Worm (Caenorhabditis elegans) whole organism, L1 larva: ENCODE results near the gene F55B11.7.
A peak's percentile ranks its signal among the peaks of the same experiment; 100 is the strongest.

Source experiments
- C16A3.4 ChIP-seq: fragments of 150-350 bp; optimal IDR thresholded peaks from 2 replicates; lab custom pipeline; 2014; ENCODE audit warnings: missing biosample characterization, missing genetic modification characterization
- C34B4.2 ChIP-seq: sonication (generic microtip); optimal IDR thresholded peaks from 2 replicates; lab custom pipeline; 2017; ENCODE audit warnings: mild to moderate bottlenecking, missing genetic modification characterization, missing compliant biosample characterization
- F16B12.6 ChIP-seq: fragments of 150-350 bp; optimal IDR thresholded peaks from 2 replicates; lab custom pipeline; 2014; ENCODE audit warnings: missing biosample characterization, missing genetic modification characterization
- Y116A8C.19 ChIP-seq: sonication (generic microtip); optimal IDR thresholded peaks from 2 replicates; lab custom pipeline; 2016; ENCODE audit warnings: missing compliant biosample characterization, missing genetic modification characterization, borderline replicate concordance
- alr-1 ChIP-seq: fragments of 200-800 bp; sonication (Bioruptor generic); optimal IDR thresholded peaks from 2 replicates; lab custom pipeline; 2018; ENCODE audit warnings: borderline replicate concordance, mild to moderate bottlenecking, missing genetic modification characterization, missing compliant biosample characterization
- aly-2 ChIP-seq: fragments of 150-350 bp; optimal IDR thresholded peaks from 2 replicates; lab custom pipeline; 2014; ENCODE audit warnings: missing biosample characterization, missing genetic modification characterization
- ama-1 ChIP-seq: fragments of 150-350 bp; optimal IDR thresholded peaks from 2 replicates; lab custom pipeline; 2014
- ceh-88 ChIP-seq: fragments of 200-800 bp; sonication (Bioruptor generic); IDR thresholded peaks from 2 replicates; pipeline ENCODE4 v1.3.6; 2022; ENCODE audit warnings: missing genetic modification characterization, missing compliant biosample characterization
- ceh-90 ChIP-seq: sonication (generic microtip); optimal IDR thresholded peaks from 2 replicates; lab custom pipeline; 2016; ENCODE audit warnings: missing genetic modification characterization, missing compliant biosample characterization
- efl-3 ChIP-seq: fragments of 200-800 bp; sonication (Bioruptor generic); optimal IDR thresholded peaks from 2 replicates; lab custom pipeline; 2018; ENCODE audit warnings: mild to moderate bottlenecking, missing genetic modification characterization, missing compliant biosample characterization
- egl-27 ChIP-seq, 2 experiments: fragments of 150-350 bp in 1 of 2; sonication (generic microtip); optimal IDR thresholded peaks; 3 replicates each; lab custom pipeline; 2017 to 2018; ENCODE audit warnings: missing biosample characterization in 2 of 2, missing genetic modification characterization in 2 of 2, missing genetic modification reagents in 2 of 2
- elt-2 ChIP-seq: sonication (generic microtip); optimal IDR thresholded peaks from 2 replicates; lab custom pipeline; 2016; ENCODE audit warnings: missing genetic modification characterization, mild to moderate bottlenecking, inconsistent platforms, missing compliant biosample characterization, missing genetic modification reagents
- ets-5 ChIP-seq: fragments of 200-800 bp; sonication (Bioruptor generic); IDR thresholded peaks from 2 replicates; pipeline ENCODE4 v1.3.6; 2022; ENCODE audit warnings: missing genetic modification characterization, missing compliant biosample characterization
- fkh-10 ChIP-seq: sonication (generic microtip); optimal IDR thresholded peaks from 2 replicates; lab custom pipeline; 2017; ENCODE audit warnings: missing biosample characterization, missing genetic modification reagents, missing genetic modification characterization
- fos-1 ChIP-seq: fragments of 150-350 bp; optimal IDR thresholded peaks from 2 replicates; lab custom pipeline; 2014; ENCODE audit warnings: missing biosample characterization, missing genetic modification characterization
- grh-1 ChIP-seq: fragments of 200-800 bp; sonication (Bioruptor generic); IDR thresholded peaks from 2 replicates; pipeline ENCODE4 v1.3.6; 2022; ENCODE audit warnings: missing genetic modification reagents, missing genetic modification characterization, missing compliant biosample characterization
- hlh-4 ChIP-seq: sonication (generic microtip); optimal IDR thresholded peaks from 2 replicates; lab custom pipeline; 2016; ENCODE audit warnings: mild to moderate bottlenecking, missing genetic modification characterization, missing compliant biosample characterization
- hpl-2 ChIP-seq: fragments of 150-350 bp; optimal IDR thresholded peaks from 2 replicates; lab custom pipeline; 2014; ENCODE audit warnings: missing biosample characterization, missing genetic modification reagents, missing genetic modification characterization
- irx-1 ChIP-seq: sonication (generic microtip); optimal IDR thresholded peaks from 2 replicates; lab custom pipeline; 2016; ENCODE audit warnings: missing genetic modification characterization, missing compliant biosample characterization
- isw-1 ChIP-seq: fragments of 200-800 bp; sonication (Bioruptor generic); IDR thresholded peaks from 2 replicates; pipeline ENCODE4 v1.3.6; 2022; ENCODE audit warnings: missing genetic modification characterization, missing compliant biosample characterization
- jun-1 ChIP-seq: fragments of 150-350 bp; optimal IDR thresholded peaks from 2 replicates; lab custom pipeline; 2014; ENCODE audit warnings: missing biosample characterization, missing genetic modification reagents, missing genetic modification characterization
- lin-14 ChIP-seq: fragments of 200-800 bp; sonication (Bioruptor generic); optimal IDR thresholded peaks from 2 replicates; lab custom pipeline; 2018; ENCODE audit warnings: mild to moderate bottlenecking, missing genetic modification characterization, moderate library complexity, missing compliant biosample characterization
- lin-15B ChIP-seq: fragments of 150-350 bp; sonication (generic microtip); optimal IDR thresholded peaks from 3 replicates; lab custom pipeline; 2014; ENCODE audit warnings: missing biosample characterization, missing genetic modification characterization
- lin-39 ChIP-seq: fragments of 150-350 bp; optimal IDR thresholded peaks from 2 replicates; lab custom pipeline; 2014; ENCODE audit warnings: missing biosample characterization, missing genetic modification reagents, missing genetic modification characterization
- lir-3 ChIP-seq: sonication (generic microtip); optimal IDR thresholded peaks from 2 replicates; lab custom pipeline; 2016; ENCODE audit warnings: mild to moderate bottlenecking, missing genetic modification characterization, moderate library complexity, missing compliant biosample characterization; ENCODE audit not compliant: poor library complexity
- lsy-2 ChIP-seq, 2 experiments: fragments of 150-350 bp; optimal IDR thresholded peaks; 2 replicates each; lab custom pipeline; 2014; ENCODE audit warnings: missing biosample characterization in 2 of 2, missing genetic modification characterization in 2 of 2
- mab-9 ChIP-seq: fragments of 200-800 bp; sonication (Bioruptor generic); IDR thresholded peaks from 2 replicates; pipeline ENCODE4 v1.3.6; 2022; ENCODE audit warnings: missing genetic modification reagents, missing genetic modification characterization, missing compliant biosample characterization
- mef-2 ChIP-seq: fragments of 150-350 bp; optimal IDR thresholded peaks from 2 replicates; lab custom pipeline; 2014; ENCODE audit warnings: missing biosample characterization, missing genetic modification characterization
- mep-1 ChIP-seq: fragments of 150-350 bp; optimal IDR thresholded peaks from 2 replicates; lab custom pipeline; 2014; ENCODE audit warnings: missing biosample characterization, missing genetic modification characterization
- nhr-11 ChIP-seq: fragments of 150-350 bp; optimal IDR thresholded peaks from 2 replicates; lab custom pipeline; 2014; ENCODE audit warnings: missing biosample characterization, missing genetic modification characterization
- nhr-12 ChIP-seq: sonication (generic microtip); optimal IDR thresholded peaks from 2 replicates; lab custom pipeline; 2017; ENCODE audit warnings: missing biosample characterization, missing genetic modification characterization
- nhr-19 ChIP-seq: fragments of 200-800 bp; sonication (Bioruptor generic); conservative IDR thresholded peaks from 2 replicates; pipeline ENCODE4 v1.3.6; 2022; ENCODE audit warnings: missing genetic modification characterization, missing compliant biosample characterization
- nhr-20 ChIP-seq: sonication (generic microtip); optimal IDR thresholded peaks from 2 replicates; lab custom pipeline; 2016; ENCODE audit warnings: mild to moderate bottlenecking, missing genetic modification characterization, missing compliant biosample characterization
- nhr-237 ChIP-seq: fragments of 150-350 bp; optimal IDR thresholded peaks from 2 replicates; lab custom pipeline; 2014; ENCODE audit warnings: missing biosample characterization, missing genetic modification characterization
- nhr-28 ChIP-seq: fragments of 150-350 bp; optimal IDR thresholded peaks from 2 replicates; lab custom pipeline; 2014; ENCODE audit warnings: missing biosample characterization, missing genetic modification characterization
- nhr-47 ChIP-seq: sonication (generic microtip); optimal IDR thresholded peaks from 2 replicates; lab custom pipeline; 2016; ENCODE audit warnings: mild to moderate bottlenecking, missing genetic modification characterization, moderate library complexity, missing compliant biosample characterization
- nhr-71 ChIP-seq: sonication (generic microtip); optimal IDR thresholded peaks from 2 replicates; lab custom pipeline; 2016; ENCODE audit warnings: mild to moderate bottlenecking, missing genetic modification characterization, moderate library complexity, missing compliant biosample characterization
- nhr-76 ChIP-seq: sonication (generic microtip); optimal IDR thresholded peaks from 2 replicates; lab custom pipeline; 2017; ENCODE audit warnings: missing biosample characterization, missing genetic modification characterization
- nhr-77 ChIP-seq: fragments of 150-350 bp; optimal IDR thresholded peaks from 2 replicates; lab custom pipeline; 2014; ENCODE audit warnings: missing biosample characterization, missing genetic modification characterization
- nhr-84 ChIP-seq: sonication (generic microtip); optimal IDR thresholded peaks from 2 replicates; lab custom pipeline; 2017; ENCODE audit warnings: missing biosample characterization, missing genetic modification characterization
- nhr-90 ChIP-seq: sonication (generic microtip); optimal IDR thresholded peaks from 2 replicates; lab custom pipeline; 2016; ENCODE audit warnings: mild to moderate bottlenecking, missing genetic modification characterization, missing compliant biosample characterization; ENCODE audit not compliant: poor library complexity
- pax-3 ChIP-seq: fragments of 200-800 bp; sonication (Bioruptor generic); optimal IDR thresholded peaks from 2 replicates; lab custom pipeline; 2018; ENCODE audit warnings: mild to moderate bottlenecking, missing genetic modification characterization, moderate library complexity, missing compliant biosample characterization
- rnt-1 ChIP-seq: sonication (generic microtip); optimal IDR thresholded peaks from 2 replicates; lab custom pipeline; 2016; ENCODE audit warnings: mild to moderate bottlenecking, missing genetic modification characterization, moderate library complexity, missing compliant biosample characterization
- skn-1 ChIP-seq: fragments of 150-350 bp; optimal IDR thresholded peaks from 2 replicates; lab custom pipeline; 2014; ENCODE audit warnings: missing biosample characterization, missing genetic modification characterization
- sox-4 ChIP-seq: sonication (generic microtip); optimal IDR thresholded peaks from 2 replicates; lab custom pipeline; 2016; ENCODE audit warnings: missing genetic modification characterization, missing compliant biosample characterization
- sup-37 ChIP-seq: fragments of 200-800 bp; sonication (Bioruptor generic); optimal IDR thresholded peaks from 2 replicates; lab custom pipeline; 2018; ENCODE audit warnings: mild to moderate bottlenecking, missing genetic modification characterization, missing compliant biosample characterization
- swsn-7 ChIP-seq: sonication (generic microtip); optimal IDR thresholded peaks from 2 replicates; lab custom pipeline; 2016; ENCODE audit warnings: missing genetic modification characterization, missing compliant biosample characterization
- tlp-1 ChIP-seq: fragments of 150-350 bp; optimal IDR thresholded peaks from 2 replicates; lab custom pipeline; 2014; ENCODE audit warnings: missing biosample characterization, missing genetic modification characterization
- unc-30 ChIP-seq: sonication (generic microtip); optimal IDR thresholded peaks from 2 replicates; lab custom pipeline; 2017; ENCODE audit warnings: missing biosample characterization, missing genetic modification characterization
- unc-86 ChIP-seq: sonication (generic microtip); optimal IDR thresholded peaks from 2 replicates; lab custom pipeline; 2016; ENCODE audit warnings: missing genetic modification characterization, missing compliant biosample characterization
- unc-98 ChIP-seq: fragments of 200-800 bp; sonication (Bioruptor generic); IDR thresholded peaks from 2 replicates; pipeline ENCODE4 v1.3.6; 2022; ENCODE audit warnings: missing genetic modification characterization, missing compliant biosample characterization
- vab-15 ChIP-seq: sonication (generic microtip); optimal IDR thresholded peaks from 2 replicates; lab custom pipeline; 2017; ENCODE audit warnings: missing genotype, mild to moderate bottlenecking, missing genetic modification characterization, missing compliant biosample characterization
- ztf-11 ChIP-seq, 2 experiments: sonication (generic microtip); optimal IDR thresholded peaks; 2 replicates each; lab custom pipeline; 2016 to 2017; ENCODE audit warnings: missing genetic modification characterization in 2 of 2, missing biosample characterization in 1 of 2, missing compliant biosample characterization in 1 of 2
- ztf-4 ChIP-seq: fragments of 150-350 bp; optimal IDR thresholded peaks from 2 replicates; lab custom pipeline; 2014; ENCODE audit warnings: missing biosample characterization, missing genetic modification characterization

F55B11.7 gene

DNA sequence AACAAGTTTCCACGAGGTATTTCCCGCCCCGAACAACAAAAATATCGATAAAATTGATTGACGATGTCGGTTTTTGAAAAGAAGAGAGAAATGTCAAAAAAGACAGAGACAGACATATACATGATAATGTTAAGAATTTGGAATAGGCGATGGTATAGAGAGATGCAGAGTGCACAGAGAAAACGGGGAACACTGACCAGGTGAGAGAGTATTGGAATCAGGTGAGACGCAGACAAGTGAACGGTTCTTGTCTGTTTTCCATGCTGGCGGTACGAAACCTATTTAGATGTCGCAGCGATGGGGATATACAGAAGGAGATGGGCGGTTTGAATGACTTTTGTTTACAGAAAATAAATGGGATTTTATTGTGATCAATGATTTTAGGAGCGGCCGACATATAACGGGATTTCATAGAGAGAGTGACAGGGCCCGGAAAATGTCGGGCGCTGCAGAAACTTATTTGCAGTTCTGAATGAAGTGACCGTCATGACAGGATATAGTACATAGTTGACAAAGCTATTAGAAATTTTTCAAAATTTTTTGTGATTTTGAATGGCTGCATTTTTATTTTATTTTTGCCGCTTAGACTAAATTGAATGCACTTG, 23.5 kb upstream of the F55B11.7 start:
- TF ChIP-seq lin-39 (tag; lab: Kevin White, UChicago) (no peak), unc-86 (tag; lab: Kevin White, UChicago) (no peak), elt-2 (tag; lab: Kevin White, UChicago) (no peak), efl-3 (GFP tag; lab: Kevin White, UChicago) (no peak), lir-3 (tag; lab: Kevin White, UChicago) (no peak), unc-98 (no peak), ceh-90 (tag; lab: Kevin White, UChicago) (no peak), mef-2 (tag; lab: Kevin White, UChicago) (no peak), nhr-11 (tag; lab: Kevin White, UChicago) (no peak), F16B12.6 (tag; lab: Kevin White, UChicago) (no peak), ztf-11 (tag; optimal IDR thresholded peaks at IDR 0.05; lab: Kevin White, UChicago) (no peak), C16A3.4 (tag; lab: Kevin White, UChicago) (no peak), sup-37 (no peak), hlh-4 (tag; lab: Kevin White, UChicago) (no peak), grh-1 (GFP tag; lab: Robert Waterston, UW) (no peak), ztf-4 (tag; lab: Kevin White, UChicago) (no peak), ama-1 (lab: Kevin White, UChicago) (no peak), aly-2 (no peak), mep-1 (tag; lab: Kevin White, UChicago) (no peak), sox-4 (tag; lab: Kevin White, UChicago) (no peak), irx-1 (tag; lab: Kevin White, UChicago) (no peak), swsn-7 (tag; lab: Kevin White, UChicago) (no peak), nhr-76 (tag; lab: Kevin White, UChicago) (no peak), rnt-1 (no peak), unc-30 (tag; lab: Kevin White, UChicago) (no peak), ceh-88 (GFP tag; lab: Robert Waterston, UW) (no peak), nhr-90 (tag; lab: Kevin White, UChicago) (peak; percentile 71), nhr-12 (tag; lab: Kevin White, UChicago) (no peak), mab-9 (GFP tag; lab: Robert Waterston, UW) (no peak), isw-1 (no peak), nhr-19 (GFP tag; lab: Robert Waterston, UW) (peak; percentile 31; the same call in 1 of the 2 replicates), lin-15B (no peak), hpl-2 (no peak), nhr-47 (tag; lab: Kevin White, UChicago) (peak; percentile 31), lin-14 (GFP tag; lab: Kevin White, UChicago) (peak; percentile 84), nhr-84 (no peak), tlp-1 (tag; lab: Kevin White, UChicago) (no peak), lsy-2 (tag; optimal IDR thresholded peaks at IDR 0.05; lab: Kevin White, UChicago) (peak; percentile 8 to 23), nhr-20 (tag; lab: Kevin White, UChicago) (peak; percentile 57), jun-1 (no peak), nhr-77 (tag; lab: Kevin White, UChicago) (no peak), pax-3 (tag; lab: Kevin White, UChicago) (no peak), nhr-237 (no peak), vab-15 (tag; lab: Kevin White, UChicago) (no peak), nhr-28 (tag; lab: Kevin White, UChicago) (no peak), C34B4.2 (tag; lab: Kevin White, UChicago) (no peak), alr-1 (tag; lab: Kevin White, UChicago) (no peak), Y116A8C.19 (tag; lab: Kevin White, UChicago) (no peak), skn-1 (peak; percentile 12), nhr-71 (no peak), egl-27 (tag; optimal IDR thresholded peaks at IDR 0.05; lab: Kevin White, UChicago) (no peak), fkh-10 (GFP tag; lab: Kevin White, UChicago) (no peak), ets-5 (GFP tag; lab: Robert Waterston, UW) (no peak), fos-1 (tag; lab: Kevin White, UChicago) (no peak)
